Worm (Caenorhabditis elegans) whole organism, L3 larva: ENCODE results near the gene srh-241.

ENCODE experiments used
- aly-2 ChIP-seq: fragments of 150-350 bp; optimal IDR thresholded peaks from 2 replicates; lab custom pipeline; 2014; ENCODE audit warnings: missing biosample characterization, missing genetic modification characterization
- ama-1 ChIP-seq: fragments of 150-350 bp; optimal IDR thresholded peaks from 2 replicates; lab custom pipeline; 2018
- ceh-28 ChIP-seq: fragments of 150-350 bp; optimal IDR thresholded peaks from 2 replicates; lab custom pipeline; 2014; ENCODE audit warnings: missing biosample characterization, missing genetic modification reagents, missing genetic modification characterization
- ceh-82 ChIP-seq: fragments of 150-350 bp; optimal IDR thresholded peaks from 2 replicates; lab custom pipeline; 2014; ENCODE audit warnings: missing biosample characterization, missing genetic modification characterization
- ceh-9 ChIP-seq: sonication (generic microtip); optimal IDR thresholded peaks from 2 replicates; lab custom pipeline; 2018; ENCODE audit warnings: missing biosample characterization, missing genetic modification characterization
- daf-12 ChIP-seq: fragments of 150-350 bp; optimal IDR thresholded peaks from 2 replicates; lab custom pipeline; 2014; ENCODE audit warnings: missing biosample characterization, missing genetic modification reagents, missing genetic modification characterization
- egl-27 ChIP-seq: sonication (generic microtip); optimal IDR thresholded peaks from 4 replicates; lab custom pipeline; 2017; ENCODE audit warnings: missing biosample characterization, missing genetic modification reagents, missing genetic modification characterization
- elt-1 ChIP-seq: fragments of 150-350 bp; optimal IDR thresholded peaks from 2 replicates; lab custom pipeline; 2014; ENCODE audit warnings: missing biosample characterization, missing genetic modification characterization
- elt-2 ChIP-seq: sonication (generic microtip); optimal IDR thresholded peaks from 2 replicates; lab custom pipeline; 2016; ENCODE audit warnings: missing genetic modification reagents, mild to moderate bottlenecking, missing genetic modification characterization, missing compliant biosample characterization
- elt-3 ChIP-seq, 3 experiments: fragments of 150-350 bp in 1 of 3; sonication (generic microtip) in 2 of 3; optimal IDR thresholded peaks; 2 replicates in 2 of 3; 4 replicates in 1 of 3; lab custom pipeline; 2014 to 2017; ENCODE audit warnings: missing biosample characterization in 3 of 3, missing genetic modification characterization in 3 of 3
- fkh-10 ChIP-seq: sonication (generic microtip); optimal IDR thresholded peaks from 2 replicates; lab custom pipeline; 2017; ENCODE audit warnings: missing biosample characterization, missing genetic modification reagents, missing genetic modification characterization
- fkh-2 ChIP-seq: fragments of 150-350 bp; optimal IDR thresholded peaks from 2 replicates; lab custom pipeline; 2014; ENCODE audit warnings: missing biosample characterization, missing genetic modification reagents, missing genetic modification characterization
- fos-1 ChIP-seq: fragments of 150-350 bp; optimal IDR thresholded peaks from 2 replicates; lab custom pipeline; 2014; ENCODE audit warnings: missing biosample characterization, missing genetic modification characterization
- jun-1 ChIP-seq: fragments of 150-350 bp; optimal IDR thresholded peaks from 2 replicates; lab custom pipeline; 2014; ENCODE audit warnings: missing biosample characterization, missing genetic modification reagents, missing genetic modification characterization
- lin-15B ChIP-seq: fragments of 150-350 bp; optimal IDR thresholded peaks from 2 replicates; lab custom pipeline; 2014; ENCODE audit warnings: missing biosample characterization, missing genetic modification characterization
- lin-39 ChIP-seq: fragments of 150-350 bp; optimal IDR thresholded peaks from 2 replicates; lab custom pipeline; 2018; ENCODE audit warnings: missing biosample characterization, missing genetic modification reagents, missing genetic modification characterization
- lsy-12 ChIP-seq: sonication (generic microtip); optimal IDR thresholded peaks from 2 replicates; lab custom pipeline; 2016; ENCODE audit warnings: mild to moderate bottlenecking, missing genetic modification characterization, missing compliant biosample characterization
- nfya-1 ChIP-seq: sonication (generic microtip); optimal IDR thresholded peaks from 2 replicates; lab custom pipeline; 2017; ENCODE audit warnings: missing genetic modification characterization, mild to moderate bottlenecking, missing compliant biosample characterization, antibody characterized with exemption, moderate library complexity; ENCODE audit not compliant: insufficient read depth
- nhr-11 ChIP-seq: fragments of 150-350 bp; optimal IDR thresholded peaks from 2 replicates; lab custom pipeline; 2014; ENCODE audit warnings: missing biosample characterization, missing genetic modification characterization
- nhr-12 ChIP-seq: fragments of 150-350 bp; optimal IDR thresholded peaks from 2 replicates; lab custom pipeline; 2014; ENCODE audit warnings: missing biosample characterization, missing genetic modification characterization
- nhr-23 ChIP-seq: fragments of 150-350 bp; optimal IDR thresholded peaks from 2 replicates; lab custom pipeline; 2014; ENCODE audit warnings: missing biosample characterization, missing genetic modification reagents, missing genetic modification characterization
- nhr-237 ChIP-seq: fragments of 150-350 bp; optimal IDR thresholded peaks from 2 replicates; lab custom pipeline; 2014; ENCODE audit warnings: missing biosample characterization, missing genetic modification characterization
- nhr-25 ChIP-seq: sonication (generic microtip); optimal IDR thresholded peaks from 2 replicates; lab custom pipeline; 2017; ENCODE audit warnings: missing biosample characterization, missing genetic modification characterization
- nhr-28 ChIP-seq: fragments of 150-350 bp; optimal IDR thresholded peaks from 2 replicates; lab custom pipeline; 2014; ENCODE audit warnings: missing biosample characterization, missing genetic modification characterization
- nhr-43 ChIP-seq: sonication (generic microtip); optimal IDR thresholded peaks from 2 replicates; lab custom pipeline; 2016; ENCODE audit warnings: mild to moderate bottlenecking, missing genetic modification characterization, missing compliant biosample characterization; ENCODE audit not compliant: poor library complexity, severe bottlenecking
- nhr-67 ChIP-seq: fragments of 150-350 bp; optimal IDR thresholded peaks from 2 replicates; lab custom pipeline; 2014; ENCODE audit warnings: missing biosample characterization, missing genetic modification characterization
- nhr-77 ChIP-seq: fragments of 150-350 bp; optimal IDR thresholded peaks from 2 replicates; lab custom pipeline; 2014; ENCODE audit warnings: missing biosample characterization, missing genetic modification characterization
- pha-4 ChIP-seq: fragments of 150-350 bp; optimal IDR thresholded peaks from 2 replicates; lab custom pipeline; 2014; ENCODE audit warnings: missing biosample characterization, missing genetic modification reagents, missing genetic modification characterization
- pqm-1 ChIP-seq: fragments of 150-350 bp; optimal IDR thresholded peaks from 2 replicates; lab custom pipeline; 2017; ENCODE audit warnings: missing biosample characterization, missing genetic modification characterization, inconsistent platforms
- sea-2 ChIP-seq: fragments of 150-350 bp; sonication (generic microtip); optimal IDR thresholded peaks from 4 replicates; lab custom pipeline; 2014; ENCODE audit warnings: missing biosample characterization, missing genetic modification reagents, missing genetic modification characterization
- tbx-2 ChIP-seq: sonication (generic microtip); optimal IDR thresholded peaks from 2 replicates; lab custom pipeline; 2016; ENCODE audit warnings: mild to moderate bottlenecking, missing genetic modification characterization, missing compliant biosample characterization
- unc-39 ChIP-seq: sonication (generic microtip); optimal IDR thresholded peaks from 4 replicates; lab custom pipeline; 2017; ENCODE audit warnings: missing biosample characterization, missing genetic modification characterization
- unc-62 ChIP-seq: fragments of 150-350 bp; sonication (generic microtip); optimal IDR thresholded peaks from 4 replicates; lab custom pipeline; 2014; ENCODE audit warnings: missing biosample characterization, missing genetic modification reagents, missing genetic modification characterization
- zag-1 ChIP-seq: fragments of 150-350 bp; optimal IDR thresholded peaks from 2 replicates; lab custom pipeline; 2014; ENCODE audit warnings: missing biosample characterization, missing genetic modification characterization
- ztf-11 ChIP-seq: fragments of 150-350 bp; optimal IDR thresholded peaks from 2 replicates; lab custom pipeline; 2014; ENCODE audit warnings: missing biosample characterization, missing genetic modification characterization
- ztf-4 ChIP-seq: fragments of 150-350 bp; optimal IDR thresholded peaks from 2 replicates; lab custom pipeline; 2014; ENCODE audit warnings: missing biosample characterization, missing genetic modification characterization

The srh-241 gene

ce11 chrV:2869503-2869902 is at the start of gene srh-241:
Gene srh-241 (minus strand): TSS chrV:2869603.
- no peak for TF ChIP-seq nhr-11 (tag; lab: Kevin White, UChicago)
- TF ChIP-seq nhr-237 (tag; lab: Kevin White, UChicago): no peak

ce11 chrV:2913948-2914347 is 44.5 kb upstream of the srh-241 start, which contains the start of gene srh-146:
Gene srh-146 (plus strand): TSS chrV:2914248.
- TF ChIP-seq nhr-25 (no peak), sea-2 (GFP tag; lab: Kevin White, UChicago) (no peak), pqm-1 (tag; lab: Kevin White, UChicago) (no peak), jun-1 (tag; lab: Kevin White, UChicago) (no peak), pha-4 (tag; lab: Kevin White, UChicago) (no peak), unc-39 (tag; lab: Kevin White, UChicago) (no peak), nhr-12 (tag; lab: Kevin White, UChicago) (no peak), nhr-11 (tag; lab: Kevin White, UChicago) (no peak), fkh-10 (GFP tag; lab: Kevin White, UChicago) (no peak), nhr-67 (tag; lab: Kevin White, UChicago) (no peak), elt-2 (tag; lab: Kevin White, UChicago) (no peak), daf-12 (tag; lab: Kevin White, UChicago) (no peak), zag-1 (tag; lab: Kevin White, UChicago) (no peak), ama-1 (lab: Kevin White, UChicago) (no peak), fos-1 (tag; lab: Kevin White, UChicago) (no peak), ztf-11 (tag; lab: Kevin White, UChicago) (no peak), ztf-4 (tag; lab: Kevin White, UChicago) (no peak), nhr-237 (tag; lab: Kevin White, UChicago) (no peak), lsy-12 (tag; lab: Kevin White, UChicago) (no peak), nfya-1 (tag; lab: Kevin White, UChicago) (no peak)

- TF ChIP-seq ceh-9 (tag; lab: Kevin White, UChicago) (no peak), elt-3 (tag; optimal IDR thresholded peaks at IDR 0.05; lab: Kevin White, UChicago) (no peak), lin-15B (tag; lab: Kevin White, UChicago) (no peak), fkh-2 (tag; lab: Kevin White, UChicago) (no peak), ztf-11 (tag; lab: Kevin White, UChicago) (no peak), nhr-77 (no peak), tbx-2 (tag; lab: Kevin White, UChicago) (no peak), ceh-82 (tag; lab: Kevin White, UChicago) (no peak), lin-39 (tag; lab: Kevin White, UChicago) (no peak), ceh-28 (tag; lab: Kevin White, UChicago) (no peak), elt-1 (tag; lab: Kevin White, UChicago) (no peak), jun-1 (tag; lab: Kevin White, UChicago) (no peak), nhr-12 (tag; lab: Kevin White, UChicago) (no peak), unc-62 (GFP tag; lab: Kevin White, UChicago) (no peak), egl-27 (tag; lab: Kevin White, UChicago) (no peak), nhr-25 (no peak), nhr-43 (no peak), nhr-23 (tag; lab: Kevin White, UChicago) (no peak), nhr-11 (tag; lab: Kevin White, UChicago) (no peak)
Observed at ce11 chrV:2912901-2913300, 43.5 kb upstream of the srh-241 start, which contains the start of gene C31B8.9. Gene C31B8.9 (minus strand): TSS chrV:2913001.

ce11 chrV:2909525-2909924 is 40.1 kb upstream of the srh-241 start, which contains the start of gene zmp-3:
Gene zmp-3 (minus strand): TSS chrV:2909625.
- TF ChIP-seq jun-1 (tag; lab: Kevin White, UChicago) (no peak), nhr-28 (tag; lab: Kevin White, UChicago) (no peak), elt-1 (tag; lab: Kevin White, UChicago) (no peak), sea-2 (GFP tag; lab: Kevin White, UChicago) (no peak), lin-39 (tag; lab: Kevin White, UChicago) (no peak), nhr-43 (no peak), fos-1 (tag; lab: Kevin White, UChicago) (no peak), aly-2 (no peak), nhr-67 (tag; lab: Kevin White, UChicago) (no peak), zag-1 (tag; lab: Kevin White, UChicago) (no peak), nfya-1 (tag; lab: Kevin White, UChicago) (no peak), tbx-2 (tag; lab: Kevin White, UChicago) (no peak), elt-2 (tag; lab: Kevin White, UChicago) (no peak), nhr-25 (no peak)
